Fruit fly (Drosophila melanogaster) whole organism, embryonic: ENCODE measurements around the gene CG5561.

Experiments used
- CG1647 ChIP-seq: fragments of 200-800 bp; sonication (Bioruptor generic); optimal IDR thresholded peaks from 3 replicates; lab custom pipeline; 2016; ENCODE audit warnings: missing biosample characterization, missing genetic modification characterization
- CG7928 ChIP-seq: fragments of 200-800 bp; sonication (Bioruptor generic); optimal IDR thresholded peaks from 2 replicates; lab custom pipeline; 2017; ENCODE audit warnings: missing biosample characterization, mild to moderate bottlenecking, missing genetic modification characterization
- Hmr ChIP-seq: fragments of 200-800 bp; sonication (Bioruptor generic); optimal IDR thresholded peaks from 3 replicates; lab custom pipeline; 2017; ENCODE audit warnings: mild to moderate bottlenecking, missing biosample characterization, missing genetic modification reagents, missing genetic modification characterization
- Usf ChIP-seq: fragments of 200-800 bp; sonication (Bioruptor generic); optimal IDR thresholded peaks from 2 replicates; lab custom pipeline; 2017; ENCODE audit warnings: missing genotype, missing biosample characterization, missing genetic modification characterization
- chif ChIP-seq, 2 experiments: fragments of 200-800 bp; sonication (Bioruptor generic); optimal IDR thresholded peaks; 3 replicates each; lab custom pipeline; 2016; ENCODE audit warnings: missing biosample characterization in 2 of 2, missing genetic modification characterization in 2 of 2
- inv ChIP-seq: fragments of 200-800 bp; sonication (Bioruptor generic); IDR thresholded peaks from 2 replicates; pipeline ENCODE4 v1.3.6; 2022; ENCODE audit warnings: missing biosample characterization, missing genetic modification characterization; ENCODE audit not compliant: partially characterized antibody

- no peak for TF ChIP-seq inv (GFP tag; lab: Robert Waterston, UW)
- TF ChIP-seq Hmr (GFP tag; lab: Kevin White, UChicago): no peak
- TF ChIP-seq CG1647 (GFP tag; lab: Kevin White, UChicago): no peak
- no peak for TF ChIP-seq CG7928
- no peak for TF ChIP-seq Usf (GFP tag; lab: Kevin White, UChicago)
- no peak for TF ChIP-seq chif (GFP tag; optimal IDR thresholded peaks at IDR 0.05; lab: Kevin White, UChicago)
Measured at dm6 chr2L:1333828-1334227, 20.1 kb downstream of the CG5561 start, which contains the start of gene CG5440.
